Fruit fly (Drosophila melanogaster): ENCODE data around the gene CG11262.

- no peak for TF ChIP-seq lola (GFP tag; optimal IDR thresholded peaks at IDR 0.05)
- TF ChIP-seq Hnf4 (GFP tag; optimal IDR thresholded peaks at IDR 0.05) = peak; percentile 79
- no peak for TF ChIP-seq pan (optimal IDR thresholded peaks at IDR 0.05)
- peak; percentile 65 for TF ChIP-seq tai (GFP tag; optimal IDR thresholded peaks at IDR 0.05)
- peak; percentile 70 for TF ChIP-seq rgr (GFP tag; optimal IDR thresholded peaks at IDR 0.05)
- TF ChIP-seq h (GFP tag; optimal IDR thresholded peaks at IDR 0.05) = peak; percentile 77
- no peak for TF ChIP-seq CrebA (GFP tag; optimal IDR thresholded peaks at IDR 0.05; ENCODE audit: borderline replicate concordance)
- TF ChIP-seq usp (GFP tag; optimal IDR thresholded peaks at IDR 0.05) = no peak
Observed at dm6 chr3L:13015823-13016465, 21.0 kb downstream of the CG11262 start, which contains the start of gene CG11267.
